Worm (Caenorhabditis elegans): ENCODE results near the gene R07B1.5.
A peak's percentile ranks its signal among the peaks of the same experiment; 100 is the strongest.

Gene R07B1.5

DNA sequence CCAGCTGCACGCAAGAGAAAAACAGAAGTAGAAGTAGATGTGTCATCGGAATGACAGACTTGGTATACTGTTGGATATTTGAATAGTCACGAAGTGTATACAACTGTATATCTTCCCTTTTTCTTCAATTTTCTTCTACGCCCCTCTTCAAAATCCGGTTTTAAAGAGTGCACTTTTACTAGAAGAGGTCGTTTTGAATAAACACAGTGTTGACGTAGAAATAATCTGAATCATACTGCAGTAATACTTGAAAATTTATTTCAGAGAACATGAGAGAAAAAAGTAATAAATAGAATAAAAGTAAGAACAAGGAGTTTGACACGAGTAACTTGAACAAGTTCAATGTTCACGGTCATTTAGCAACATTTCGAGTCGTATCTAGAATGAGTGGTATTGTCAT, 9.2 kb downstream of the R07B1.5 start, which contains the start of gene R07B1.8:
TSS of gene R07B1.8 (minus strand) at position 101 of the 400 bp plus-strand sequence.
- TF ChIP-seq madf-5 (GFP tag; IDR thresholded peaks at IDR 0.05) = no peak
- TF ChIP-seq ceh-28 (tag; optimal IDR thresholded peaks at IDR 0.05) = no peak
- TF ChIP-seq Y105C5A.15 (GFP tag; IDR thresholded peaks at IDR 0.05) = no peak
- no peak for TF ChIP-seq nhr-11 (tag; optimal IDR thresholded peaks at IDR 0.05)
- no peak for TF ChIP-seq ztf-7 (tag; optimal IDR thresholded peaks at IDR 0.05)
- no peak for TF ChIP-seq dpl-1 (GFP tag; optimal IDR thresholded peaks at IDR 0.05)
- TF ChIP-seq sdz-12 (GFP tag; optimal IDR thresholded peaks at IDR 0.05) = no peak
- TF ChIP-seq snpc-4 (tag; optimal IDR thresholded peaks at IDR 0.05) = no peak
- no peak for TF ChIP-seq nhr-102 (tag; optimal IDR thresholded peaks at IDR 0.05)
- no peak for TF ChIP-seq zfp-3 (GFP tag; conservative IDR thresholded peaks at IDR 0.05)
- no peak for TF ChIP-seq madf-9 (GFP tag; conservative IDR thresholded peaks at IDR 0.05)
- no peak for TF ChIP-seq lin-15B (tag; optimal IDR thresholded peaks at IDR 0.05)
- no peak for TF ChIP-seq nhr-48 (tag; optimal IDR thresholded peaks at IDR 0.05)
- no peak for TF ChIP-seq ceh-62 (tag; optimal IDR thresholded peaks at IDR 0.05)
- no peak for TF ChIP-seq nhr-111 (GFP tag; optimal IDR thresholded peaks at IDR 0.05)
- TF ChIP-seq arid-1 (GFP tag; conservative IDR thresholded peaks at IDR 0.05) = no peak
- TF ChIP-seq rbr-2 (tag; optimal IDR thresholded peaks at IDR 0.05) = no peak
- no peak for TF ChIP-seq ama-1 (optimal IDR thresholded peaks at IDR 0.05)

DNA sequence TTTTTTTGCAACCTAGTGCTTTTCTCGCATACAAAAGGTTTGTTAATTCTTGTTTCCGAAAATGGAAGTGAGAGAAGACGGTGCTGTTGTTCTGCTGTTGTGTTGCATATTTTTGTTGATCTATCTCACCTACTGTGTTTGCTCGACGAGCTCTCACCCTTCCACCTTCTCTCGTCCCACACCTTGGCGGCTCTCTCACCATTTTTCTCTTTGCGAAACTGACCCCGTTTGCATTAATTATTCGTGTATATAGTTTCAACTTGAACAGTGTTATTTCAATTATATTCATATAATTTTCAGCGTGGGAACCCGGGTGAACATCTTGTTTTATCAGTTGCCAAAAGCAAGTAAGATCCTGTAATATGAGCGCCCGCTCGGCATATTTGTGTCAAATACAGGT, 13.7 kb downstream of the R07B1.5 start, which contains the start of gene R07B1.9:
TSS of gene R07B1.9 (plus strand) at position 301 of the 400 bp plus-strand sequence.
- TF ChIP-seq unc-62 (GFP tag; optimal IDR thresholded peaks at IDR 0.05 in 1 of 2) = no peak
- TF ChIP-seq unc-62 (tag; optimal IDR thresholded peaks at IDR 0.05) = no peak
- no peak for TF ChIP-seq arid-1 (GFP tag; conservative IDR thresholded peaks at IDR 0.05)
- TF ChIP-seq daf-19 (GFP tag; conservative IDR thresholded peaks at IDR 0.05) = no peak
- TF ChIP-seq aha-1 (tag) = peak; percentile 31
- no peak for TF ChIP-seq mdl-1 (tag; optimal IDR thresholded peaks at IDR 0.05)

DNA sequence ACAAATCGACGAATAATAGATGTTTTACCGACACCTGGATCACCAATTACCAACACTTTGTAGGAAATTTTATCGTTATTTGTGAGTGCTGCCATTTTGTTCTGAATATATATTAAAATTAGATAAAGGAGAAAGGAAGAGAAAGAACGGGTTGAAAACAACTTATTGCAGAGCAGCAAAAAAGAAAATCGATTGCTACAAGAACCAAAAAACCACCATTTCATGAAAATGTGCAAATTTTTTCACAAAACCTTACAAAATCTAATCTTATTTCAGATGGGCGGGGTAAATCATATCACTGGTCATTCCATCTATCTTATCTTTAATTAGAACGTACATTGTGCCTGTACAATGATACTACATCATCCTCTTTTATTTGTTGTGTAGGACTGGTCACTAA, 18.7 kb downstream of the R07B1.5 start, which contains the start of gene glo-1:
TSS of gene glo-1 (minus strand) at position 101 of the 400 bp plus-strand sequence.
- no peak for TF ChIP-seq F10B5.3 (tag; optimal IDR thresholded peaks at IDR 0.05)
- TF ChIP-seq pqm-1 (tag; optimal IDR thresholded peaks at IDR 0.05) = no peak
- no peak for TF ChIP-seq ZK337.2 (GFP tag; IDR thresholded peaks at IDR 0.05)
- no peak for TF ChIP-seq hlh-11 (tag; optimal IDR thresholded peaks at IDR 0.05)
- TF ChIP-seq mdl-1 (tag; optimal IDR thresholded peaks at IDR 0.05) = no peak
- TF ChIP-seq nhr-77 (tag; optimal IDR thresholded peaks at IDR 0.05) = no peak
- TF ChIP-seq Y75B8A.6 (GFP tag; IDR thresholded peaks at IDR 0.05) = no peak
- TF ChIP-seq dmd-6 (GFP tag; IDR thresholded peaks at IDR 0.05) = no peak
- no peak for TF ChIP-seq R02D3.7 (tag; optimal IDR thresholded peaks at IDR 0.05)
- no peak for TF ChIP-seq duxl-1 (tag; optimal IDR thresholded peaks at IDR 0.05; ENCODE audit: poor library complexity)
- TF ChIP-seq spr-3 (GFP tag; optimal IDR thresholded peaks at IDR 0.05) = no peak
- TF ChIP-seq lir-3 (tag; optimal IDR thresholded peaks at IDR 0.05) = no peak
- TF ChIP-seq D1046.2 (GFP tag; IDR thresholded peaks at IDR 0.05) = no peak
- no peak for TF ChIP-seq gei-8 (GFP tag; optimal IDR thresholded peaks at IDR 0.05)
- TF ChIP-seq skn-1 (tag; optimal IDR thresholded peaks at IDR 0.05) = no peak
- no peak for TF ChIP-seq php-3 (GFP tag; IDR thresholded peaks at IDR 0.05)
- TF ChIP-seq jun-1 (tag; optimal IDR thresholded peaks at IDR 0.05) = no peak
- no peak for TF ChIP-seq nhr-48 (tag; optimal IDR thresholded peaks at IDR 0.05)

- peak; percentile 59 for TF ChIP-seq pqm-1 (tag; optimal IDR thresholded peaks at IDR 0.05)
- no peak for TF ChIP-seq mes-2 (tag; optimal IDR thresholded peaks at IDR 0.05; ENCODE audit: poor library complexity, severe bottlenecking)
- TF ChIP-seq ceh-44 (GFP tag; IDR thresholded peaks at IDR 0.05) = no peak
- TF ChIP-seq pha-4 (GFP tag; IDR thresholded peaks at IDR 0.05) = no peak
- no peak for TF ChIP-seq pha-4 (tag; optimal IDR thresholded peaks at IDR 0.05)
- no peak for TF ChIP-seq daf-16 (GFP tag; optimal IDR thresholded peaks at IDR 0.05)
- TF ChIP-seq daf-16 (tag; optimal IDR thresholded peaks at IDR 0.05) = peak; percentile 76
- TF ChIP-seq F26F4.8 (GFP tag; conservative IDR thresholded peaks at IDR 0.05) = no peak
- TF ChIP-seq lim-7 (GFP tag; IDR thresholded peaks at IDR 0.05) = no peak
- peak; percentile 56 for TF ChIP-seq dmd-6 (GFP tag; IDR thresholded peaks at IDR 0.05)
- TF ChIP-seq lin-29 (GFP tag; IDR thresholded peaks at IDR 0.05) = no peak
- peak; percentile 46 for TF ChIP-seq hlh-11 (tag; optimal IDR thresholded peaks at IDR 0.05)
- TF ChIP-seq mep-1 (tag; optimal IDR thresholded peaks at IDR 0.05) = no peak
- TF ChIP-seq mxl-3 (GFP tag; optimal IDR thresholded peaks at IDR 0.05) = no peak
Observed at ce11 chrX:9882572-9882971, 19.2 kb downstream of the R07B1.5 start.
